Fruit fly (Drosophila melanogaster): ENCODE measurements around the gene Rab30.
A peak's percentile ranks its signal among the peaks of the same experiment; 100 is the strongest.

The Rab30 gene

dm6 chr2L:7032517-7032951, at the start of gene Rab30, which contains the start of gene Caper:
Gene Rab30 (minus strand): TSS chr2L:7032606.
Gene Caper (plus strand): TSS chr2L:7032721.
- no peak for TF ChIP-seq CG8478 (optimal IDR thresholded peaks at IDR 0.05)
- TF ChIP-seq EcR (GFP tag; optimal IDR thresholded peaks at IDR 0.05): no peak
- TF ChIP-seq psq (optimal IDR thresholded peaks at IDR 0.05): no peak
- no peak for TF ChIP-seq pan (optimal IDR thresholded peaks at IDR 0.05)
- no peak for TF ChIP-seq Dll (optimal IDR thresholded peaks at IDR 0.05)
- no peak for TF ChIP-seq usp (GFP tag; optimal IDR thresholded peaks at IDR 0.05)

dm6 chr2L:7082203-7082602, 49.8 kb upstream of the Rab30 start:
- TF ChIP-seq Dll (optimal IDR thresholded peaks at IDR 0.05) (peak; percentile 63), pan (optimal IDR thresholded peaks at IDR 0.05) (no peak)

dm6 chr2L:7081307-7081706, 48.9 kb upstream of the Rab30 start:
- TF ChIP-seq psq (optimal IDR thresholded peaks at IDR 0.05) (no peak), usp (GFP tag; optimal IDR thresholded peaks at IDR 0.05) (no peak), CG8478 (optimal IDR thresholded peaks at IDR 0.05) (no peak), pan (optimal IDR thresholded peaks at IDR 0.05) (no peak), Dll (optimal IDR thresholded peaks at IDR 0.05) (no peak)

- TF ChIP-seq EcR (GFP tag; optimal IDR thresholded peaks at IDR 0.05): no peak
- TF ChIP-seq Dll (optimal IDR thresholded peaks at IDR 0.05): no peak
- no peak for TF ChIP-seq pan (optimal IDR thresholded peaks at IDR 0.05)
- no peak for TF ChIP-seq usp (GFP tag; optimal IDR thresholded peaks at IDR 0.05)
- no peak for TF ChIP-seq CG8478 (optimal IDR thresholded peaks at IDR 0.05)
- TF ChIP-seq psq (optimal IDR thresholded peaks at IDR 0.05): no peak
Observed at dm6 chr2L:7076804-7077203, 44.4 kb upstream of the Rab30 start.

DNA sequence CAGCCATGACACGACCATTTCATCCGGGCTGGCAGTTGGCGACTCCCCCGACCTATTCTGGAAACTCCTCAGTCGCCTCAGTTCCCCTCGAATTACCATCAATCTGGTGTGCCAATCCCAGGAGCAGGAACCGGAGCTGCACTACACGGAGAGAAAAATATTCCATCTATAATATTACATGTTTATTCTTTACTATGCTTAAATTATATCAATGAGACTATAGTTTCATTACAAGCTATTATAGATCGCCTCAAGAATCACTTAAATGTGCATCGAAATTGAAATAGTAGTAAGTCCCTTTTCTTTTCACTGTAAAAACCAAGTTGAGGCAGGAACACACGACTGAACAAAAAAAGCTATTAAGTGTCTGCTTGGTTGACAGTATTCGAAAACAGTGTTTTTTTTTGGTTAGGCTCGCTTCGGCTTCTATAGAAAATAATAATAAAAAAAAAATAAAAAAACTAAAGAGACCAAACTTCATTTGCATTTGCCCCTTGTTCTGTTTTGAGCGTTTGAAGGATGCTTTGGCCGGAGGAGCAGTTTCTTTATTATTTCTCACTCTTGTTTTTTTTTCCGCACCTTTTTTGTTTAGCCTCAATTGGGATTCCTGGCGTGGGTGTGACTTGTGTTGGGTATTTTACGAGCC, 43.8 kb upstream of the Rab30 start:
- TF ChIP-seq CG8478 (optimal IDR thresholded peaks at IDR 0.05): no peak
- no peak for TF ChIP-seq usp (GFP tag; optimal IDR thresholded peaks at IDR 0.05)
- TF ChIP-seq psq (optimal IDR thresholded peaks at IDR 0.05): no peak
- TF ChIP-seq Dll (optimal IDR thresholded peaks at IDR 0.05): no peak
- TF ChIP-seq pan (optimal IDR thresholded peaks at IDR 0.05): no peak
- TF ChIP-seq EcR (GFP tag; optimal IDR thresholded peaks at IDR 0.05): no peak

dm6 chr2L:7073011-7073410, 40.6 kb upstream of the Rab30 start:
- TF ChIP-seq CG8478 (optimal IDR thresholded peaks at IDR 0.05): no peak
- TF ChIP-seq EcR (GFP tag; optimal IDR thresholded peaks at IDR 0.05): no peak
- no peak for TF ChIP-seq Dll (optimal IDR thresholded peaks at IDR 0.05)
- no peak for TF ChIP-seq usp (GFP tag; optimal IDR thresholded peaks at IDR 0.05)
- TF ChIP-seq psq (optimal IDR thresholded peaks at IDR 0.05): no peak
- TF ChIP-seq pan (optimal IDR thresholded peaks at IDR 0.05): no peak

- no peak for TF ChIP-seq pan (optimal IDR thresholded peaks at IDR 0.05)
- TF ChIP-seq CG8478 (optimal IDR thresholded peaks at IDR 0.05): no peak
- no peak for TF ChIP-seq EcR (GFP tag; optimal IDR thresholded peaks at IDR 0.05)
- TF ChIP-seq Dll (optimal IDR thresholded peaks at IDR 0.05): no peak
- TF ChIP-seq psq (optimal IDR thresholded peaks at IDR 0.05): no peak
- no peak for TF ChIP-seq usp (GFP tag; optimal IDR thresholded peaks at IDR 0.05)
Observed at dm6 chr2L:7071862-7072261, 39.5 kb upstream of the Rab30 start.

- TF ChIP-seq psq (optimal IDR thresholded peaks at IDR 0.05): no peak
- TF ChIP-seq pan (optimal IDR thresholded peaks at IDR 0.05): no peak
- TF ChIP-seq Dll (optimal IDR thresholded peaks at IDR 0.05): no peak
- no peak for TF ChIP-seq usp (GFP tag; optimal IDR thresholded peaks at IDR 0.05)
- TF ChIP-seq EcR (GFP tag; optimal IDR thresholded peaks at IDR 0.05): no peak
- no peak for TF ChIP-seq CG8478 (optimal IDR thresholded peaks at IDR 0.05)
Observed at dm6 chr2L:7071219-7071618, 38.8 kb upstream of the Rab30 start.

DNA sequence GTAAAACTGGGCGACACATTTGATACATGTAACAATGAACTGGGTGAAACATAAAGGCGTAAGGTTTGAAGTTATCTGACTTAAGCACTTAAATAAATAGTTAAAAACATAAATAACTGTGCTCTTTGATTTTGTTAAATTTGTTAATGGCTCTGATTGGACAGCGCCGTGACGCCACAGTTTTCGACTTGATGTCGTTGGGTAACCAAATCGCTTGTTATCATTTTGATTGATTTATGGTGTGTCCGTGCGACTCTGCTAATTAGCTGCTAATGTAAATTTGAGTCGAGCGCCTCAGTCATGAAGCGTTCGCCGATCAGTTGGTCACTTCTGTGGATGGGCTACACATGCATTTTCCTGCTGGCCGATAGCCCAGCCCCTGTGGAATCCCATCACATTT, 35.3 kb upstream of the Rab30 start, which contains the start of gene Ugt307A1:
Gene Ugt307A1 (plus strand): TSS at position 301 of the 400 bp plus-strand sequence.
- TF ChIP-seq Dll (optimal IDR thresholded peaks at IDR 0.05) (no peak), usp (GFP tag; optimal IDR thresholded peaks at IDR 0.05) (no peak)

dm6 chr2L:7065687-7066086, 33.3 kb upstream of the Rab30 start, which contains the start of gene Nuf2:
Gene Nuf2 (minus strand): TSS chr2L:7065837.
- TF ChIP-seq Dll (optimal IDR thresholded peaks at IDR 0.05) (no peak), psq (optimal IDR thresholded peaks at IDR 0.05) (no peak), pan (optimal IDR thresholded peaks at IDR 0.05) (no peak), EcR (GFP tag; optimal IDR thresholded peaks at IDR 0.05) (no peak), CG8478 (optimal IDR thresholded peaks at IDR 0.05) (no peak), usp (GFP tag; optimal IDR thresholded peaks at IDR 0.05) (no peak)

dm6 chr2L:7063721-7064179, 31.3 kb upstream of the Rab30 start, which contains the start of gene Sem1:
Gene Sem1 (plus strand): TSS chr2L:7063986.
- no peak for TF ChIP-seq psq (optimal IDR thresholded peaks at IDR 0.05)
- no peak for TF ChIP-seq CG8478 (optimal IDR thresholded peaks at IDR 0.05)
- no peak for TF ChIP-seq pan (optimal IDR thresholded peaks at IDR 0.05)
- TF ChIP-seq Dll (optimal IDR thresholded peaks at IDR 0.05): no peak
- TF ChIP-seq usp (GFP tag; optimal IDR thresholded peaks at IDR 0.05): no peak
- TF ChIP-seq EcR (GFP tag; optimal IDR thresholded peaks at IDR 0.05): no peak

- no peak for TF ChIP-seq usp (GFP tag; optimal IDR thresholded peaks at IDR 0.05)
Observed at dm6 chr2L:7060751-7061150, 28.3 kb upstream of the Rab30 start, which contains the start of gene Mst27D. Gene Mst27D (minus strand): TSS chr2L:7060851.

Data from whole organism.